Worm (Caenorhabditis elegans) whole organism, midembryonic: Measurements from ENCODE around the gene T19H5.4.

Experiments
- T22C8.4 ChIP-seq: fragments of 200-800 bp; sonication (Bioruptor generic); IDR thresholded peaks from 2 replicates; pipeline ENCODE4 v1.3.6; 2022; ENCODE audit warnings: missing genetic modification characterization, missing compliant biosample characterization
- klf-2 ChIP-seq: fragments of 200-800 bp; sonication (Bioruptor generic); conservative IDR thresholded peaks from 2 replicates; pipeline ENCODE4 v1.3.6; 2022; ENCODE audit warnings: missing genetic modification reagents, missing genetic modification characterization, missing compliant biosample characterization
- ztf-23 ChIP-seq: fragments of 200-800 bp; sonication (Bioruptor generic); IDR thresholded peaks from 2 replicates; pipeline ENCODE4 v1.3.6; 2022; ENCODE audit warnings: missing genetic modification reagents, missing genetic modification characterization, missing compliant biosample characterization
- ztf-29 ChIP-seq: fragments of 200-800 bp; sonication (Bioruptor generic); IDR thresholded peaks from 2 replicates; pipeline ENCODE4 v1.3.6; 2022; ENCODE audit warnings: missing genetic modification reagents, missing genetic modification characterization, missing compliant biosample characterization

- no peak for TF ChIP-seq ztf-23 (GFP tag; lab: Robert Waterston, UW)
- TF ChIP-seq T22C8.4 = no peak
- TF ChIP-seq ztf-29 (GFP tag; lab: Robert Waterston, UW) = no peak
- TF ChIP-seq klf-2 (GFP tag; lab: Robert Waterston, UW) = no peak
Observed at ce11 chrII:9443522-9443921, 43.7 kb downstream of the T19H5.4 start, which contains the start of gene chil-15.
